Worm (Caenorhabditis elegans): ENCODE data around the gene F09E5.16.

ce11 chrII:5336035-5336376 is 29.5 kb downstream of the F09E5.16 start:
- TF ChIP-seq ztf-29 (GFP tag; IDR thresholded peaks at IDR 0.05): 0 out of 2 replicates have a peak, but pooled peaks have one; percentile 42
- 0 out of 2 replicates have a peak, but pooled peaks have one; percentile 8 for TF ChIP-seq flt-1 (GFP tag; IDR thresholded peaks at IDR 0.05)
- TF ChIP-seq med-1 (GFP tag; optimal IDR thresholded peaks at IDR 0.05; ENCODE audit: insufficient read depth): no peak
- TF ChIP-seq ref-1 (GFP tag; conservative IDR thresholded peaks at IDR 0.05): no peak
- TF ChIP-seq tab-1 (GFP tag; IDR thresholded peaks at IDR 0.05): no peak
- TF ChIP-seq cog-1 (tag; optimal IDR thresholded peaks at IDR 0.05): no peak
